Worm (Caenorhabditis elegans) whole organism, L4 larva: ENCODE results near the gene F14D2.11.

Experiments used
- T20F7.1 ChIP-seq: fragments of 200-800 bp; sonication (Bioruptor generic); optimal IDR thresholded peaks from 2 replicates; lab custom pipeline; 2018; ENCODE audit warnings: mild to moderate bottlenecking, missing genetic modification characterization, missing compliant biosample characterization
- ZK546.5 ChIP-seq, 2 experiments: sonication (generic microtip); optimal IDR thresholded peaks; 2 replicates each; lab custom pipeline; 2017; ENCODE audit warnings: missing biosample characterization in 2 of 2, missing genetic modification characterization in 2 of 2
- ceh-28 ChIP-seq: fragments of 150-350 bp; optimal IDR thresholded peaks from 2 replicates; lab custom pipeline; 2014; ENCODE audit warnings: missing biosample characterization, missing genetic modification reagents, missing genetic modification characterization
- ceh-32 ChIP-seq: sonication (generic microtip); optimal IDR thresholded peaks from 2 replicates; lab custom pipeline; 2016; ENCODE audit warnings: mild to moderate bottlenecking, missing genetic modification characterization, missing compliant biosample characterization; ENCODE audit not compliant: poor library complexity
- egl-43 ChIP-seq: fragments of 200-800 bp; sonication (Bioruptor generic); IDR thresholded peaks from 2 replicates; pipeline ENCODE4 v1.3.6; 2022; ENCODE audit warnings: missing genetic modification reagents, missing genetic modification characterization, missing compliant biosample characterization
- hlh-30 ChIP-seq: sonication (generic microtip); optimal IDR thresholded peaks from 2 replicates; lab custom pipeline; 2017; ENCODE audit warnings: antibody characterized with exemption, mild to moderate bottlenecking, missing genetic modification characterization, missing compliant biosample characterization; ENCODE audit not compliant: insufficient read depth
- lin-15B ChIP-seq: fragments of 150-350 bp; sonication (generic microtip); optimal IDR thresholded peaks from 3 replicates; lab custom pipeline; 2014; ENCODE audit warnings: missing biosample characterization, missing genetic modification characterization
- snpc-1.2 ChIP-seq: fragments of 200-800 bp; sonication (Bioruptor generic); IDR thresholded peaks from 2 replicates; pipeline ENCODE4 v1.3.6; 2022; ENCODE audit warnings: missing genetic modification reagents, missing genetic modification characterization, missing compliant biosample characterization
- unc-39 ChIP-seq: sonication (generic microtip); optimal IDR thresholded peaks from 2 replicates; lab custom pipeline; 2017; ENCODE audit warnings: missing biosample characterization, missing genetic modification characterization
- ztf-11 ChIP-seq: fragments of 150-350 bp; optimal IDR thresholded peaks from 2 replicates; lab custom pipeline; 2014; ENCODE audit warnings: missing biosample characterization, missing genetic modification characterization

- TF ChIP-seq ceh-28 (tag; lab: Kevin White, UChicago) (no peak), ztf-11 (no peak), snpc-1.2 (no peak), hlh-30 (peak; percentile 22), T20F7.1 (GFP tag; lab: Kevin White, UChicago) (no peak), egl-43 (no peak), lin-15B (tag; lab: Kevin White, UChicago) (no peak), ceh-32 (tag; lab: Kevin White, UChicago) (no peak), unc-39 (tag; lab: Kevin White, UChicago) (no peak), ZK546.5 (tag; optimal IDR thresholded peaks at IDR 0.05; lab: Kevin White, UChicago) (no peak)
Measured at ce11 chrII:3303582-3303981, 38.3 kb downstream of the F14D2.11 start.
